Fruit fly (Drosophila melanogaster) whole organism, prepupa: ENCODE results near the gene CG10959.
A peak's percentile ranks its signal among the peaks of the same experiment; 100 is the strongest.

Experiments used
- Blimp-1 ChIP-seq: fragments of 200-800 bp; sonication (Bioruptor generic); optimal IDR thresholded peaks from 3 replicates; lab custom pipeline; 2017; ENCODE audit warnings: missing biosample characterization, missing genetic modification characterization, mild to moderate bottlenecking, moderate library complexity, missing genetic modification reagents
- CG6163 ChIP-seq: fragments of 200-800 bp; sonication (Bioruptor generic); IDR thresholded peaks from 3 replicates; pipeline ENCODE4 v1.3.6; 2022; ENCODE audit warnings: missing biosample characterization, missing genetic modification characterization
- Ets96B ChIP-seq: fragments of 200-800 bp; optimal IDR thresholded peaks from 2 replicates; lab custom pipeline; 2019; ENCODE audit warnings: missing biosample characterization, mild to moderate bottlenecking, missing genetic modification characterization, moderate library complexity
- salr ChIP-seq, 2 experiments: fragments of 200-800 bp; sonication (Bioruptor generic); optimal IDR thresholded peaks; 3 replicates each; lab custom pipeline; 2016 to 2018; ENCODE audit warnings: missing biosample characterization in 2 of 2, missing genetic modification characterization in 2 of 2, mild to moderate bottlenecking in 1 of 2

DNA sequence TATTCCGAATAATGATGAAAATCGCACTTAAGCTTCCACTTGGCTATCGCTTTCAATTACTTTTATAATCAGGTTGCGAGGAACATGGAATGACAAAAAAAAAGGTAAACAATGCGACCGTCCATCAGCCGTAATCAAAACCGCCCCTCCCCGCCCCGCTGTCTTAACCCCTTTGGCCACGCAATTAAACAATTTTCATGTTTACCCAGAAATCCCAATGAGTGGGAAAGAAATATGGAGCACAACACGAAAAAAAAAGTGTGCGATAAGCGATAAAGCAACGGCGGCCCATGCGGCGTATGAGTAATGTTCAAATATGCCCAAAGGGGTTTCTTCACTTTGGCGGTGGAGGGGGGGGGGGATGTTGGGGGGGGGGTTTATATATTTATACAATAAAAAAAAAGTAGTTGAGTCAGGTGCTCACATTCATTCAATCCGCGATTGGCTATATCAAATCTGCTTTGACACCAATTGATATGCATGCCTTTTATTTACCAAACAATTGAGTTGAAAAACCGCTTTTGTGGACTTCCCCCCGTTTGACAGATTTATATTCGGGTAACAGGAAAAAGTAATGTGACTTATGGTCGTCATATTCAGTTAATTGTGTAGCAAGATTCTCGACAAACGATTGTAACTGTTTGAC is 50.5 kb downstream of the CG10959 start:
- TF ChIP-seq Ets96B (tag; lab: Kevin White, UChicago) (no peak), salr (GFP tag; optimal IDR thresholded peaks at IDR 0.05; lab: Kevin White, UChicago) (no peak), Blimp-1 (no peak), CG6163 (0 out of 3 replicates have a peak, but pooled peaks have one; percentile 28)
